Worm (Caenorhabditis elegans) whole organism, L1 larva: ENCODE data around the gene W02D7.8.

Experiments
- C16A3.4 ChIP-seq: fragments of 150-350 bp; optimal IDR thresholded peaks from 2 replicates; lab custom pipeline; 2014; ENCODE audit warnings: missing biosample characterization, missing genetic modification characterization
- C34B4.2 ChIP-seq: sonication (generic microtip); optimal IDR thresholded peaks from 2 replicates; lab custom pipeline; 2017; ENCODE audit warnings: mild to moderate bottlenecking, missing genetic modification characterization, missing compliant biosample characterization
- Y116A8C.19 ChIP-seq: sonication (generic microtip); optimal IDR thresholded peaks from 2 replicates; lab custom pipeline; 2016; ENCODE audit warnings: missing compliant biosample characterization, missing genetic modification characterization, borderline replicate concordance
- aha-1 ChIP-seq: fragments of 150-350 bp; optimal IDR thresholded peaks from 2 replicates; lab custom pipeline; 2014; ENCODE audit warnings: missing biosample characterization, missing genetic modification characterization
- alr-1 ChIP-seq: fragments of 200-800 bp; sonication (Bioruptor generic); optimal IDR thresholded peaks from 2 replicates; lab custom pipeline; 2018; ENCODE audit warnings: borderline replicate concordance, mild to moderate bottlenecking, missing genetic modification characterization, missing compliant biosample characterization
- aly-2 ChIP-seq: fragments of 150-350 bp; optimal IDR thresholded peaks from 2 replicates; lab custom pipeline; 2014; ENCODE audit warnings: missing biosample characterization, missing genetic modification characterization
- ama-1 ChIP-seq: fragments of 150-350 bp; optimal IDR thresholded peaks from 2 replicates; lab custom pipeline; 2014
- blmp-1 ChIP-seq: fragments of 150-350 bp; optimal IDR thresholded peaks from 2 replicates; lab custom pipeline; 2014; ENCODE audit warnings: missing biosample characterization, missing genetic modification characterization
- ceh-63 ChIP-seq: fragments of 200-800 bp; sonication (Bioruptor generic); optimal IDR thresholded peaks from 2 replicates; lab custom pipeline; 2018; ENCODE audit warnings: mild to moderate bottlenecking, missing genetic modification characterization, missing compliant biosample characterization
- ceh-82 ChIP-seq, 3 experiments: fragments of 150-350 bp in 1 of 3; sonication (generic microtip) in 2 of 3; optimal IDR thresholded peaks; 2 replicates each; lab custom pipeline; 2014 to 2017; ENCODE audit warnings: missing biosample characterization in 3 of 3, missing genetic modification characterization in 3 of 3
- ceh-90 ChIP-seq: sonication (generic microtip); optimal IDR thresholded peaks from 2 replicates; lab custom pipeline; 2016; ENCODE audit warnings: missing genetic modification characterization, missing compliant biosample characterization
- dsc-1 ChIP-seq: sonication (generic microtip); optimal IDR thresholded peaks from 2 replicates; lab custom pipeline; 2016; ENCODE audit warnings: mild to moderate bottlenecking, missing genetic modification characterization, missing compliant biosample characterization
- efl-1 ChIP-seq, 4 experiments: fragments of 150-350 bp; optimal IDR thresholded peaks in 3 of 4; peaks in 1 of 4; 1 replicate in 1 of 4; 2 replicates in 3 of 4; lab custom pipeline; 2014; ENCODE audit warnings: missing biosample characterization in 2 of 4, missing genetic modification characterization in 2 of 4, missing genetic modification reagents in 2 of 4
- efl-3 ChIP-seq: fragments of 200-800 bp; sonication (Bioruptor generic); optimal IDR thresholded peaks from 2 replicates; lab custom pipeline; 2018; ENCODE audit warnings: mild to moderate bottlenecking, missing genetic modification characterization, missing compliant biosample characterization
- egl-13 ChIP-seq: sonication (generic microtip); optimal IDR thresholded peaks from 2 replicates; lab custom pipeline; 2016; ENCODE audit warnings: missing genotype, missing genetic modification reagents, missing genetic modification characterization, missing compliant biosample characterization
- egl-27 ChIP-seq, 2 experiments: fragments of 150-350 bp in 1 of 2; sonication (generic microtip); optimal IDR thresholded peaks; 3 replicates each; lab custom pipeline; 2017 to 2018; ENCODE audit warnings: missing biosample characterization in 2 of 2, missing genetic modification characterization in 2 of 2, missing genetic modification reagents in 2 of 2
- elt-2 ChIP-seq: sonication (generic microtip); optimal IDR thresholded peaks from 2 replicates; lab custom pipeline; 2016; ENCODE audit warnings: missing genetic modification characterization, mild to moderate bottlenecking, inconsistent platforms, missing compliant biosample characterization, missing genetic modification reagents
- ets-5 ChIP-seq: fragments of 200-800 bp; sonication (Bioruptor generic); IDR thresholded peaks from 2 replicates; pipeline ENCODE4 v1.3.6; 2022; ENCODE audit warnings: missing genetic modification characterization, missing compliant biosample characterization
- fkh-10 ChIP-seq: sonication (generic microtip); optimal IDR thresholded peaks from 2 replicates; lab custom pipeline; 2017; ENCODE audit warnings: missing biosample characterization, missing genetic modification reagents, missing genetic modification characterization
- fkh-8 ChIP-seq: sonication (generic microtip); optimal IDR thresholded peaks from 2 replicates; lab custom pipeline; 2016; ENCODE audit warnings: mild to moderate bottlenecking, missing genetic modification characterization, missing compliant biosample characterization
- fos-1 ChIP-seq: fragments of 150-350 bp; optimal IDR thresholded peaks from 2 replicates; lab custom pipeline; 2014; ENCODE audit warnings: missing biosample characterization, missing genetic modification characterization
- grh-1 ChIP-seq: fragments of 200-800 bp; sonication (Bioruptor generic); IDR thresholded peaks from 2 replicates; pipeline ENCODE4 v1.3.6; 2022; ENCODE audit warnings: missing genetic modification reagents, missing genetic modification characterization, missing compliant biosample characterization
- irx-1 ChIP-seq: sonication (generic microtip); optimal IDR thresholded peaks from 2 replicates; lab custom pipeline; 2016; ENCODE audit warnings: missing genetic modification characterization, missing compliant biosample characterization
- jun-1 ChIP-seq: fragments of 150-350 bp; optimal IDR thresholded peaks from 2 replicates; lab custom pipeline; 2014; ENCODE audit warnings: missing biosample characterization, missing genetic modification reagents, missing genetic modification characterization
- lin-13 ChIP-seq: fragments of 150-350 bp; optimal IDR thresholded peaks from 2 replicates; lab custom pipeline; 2014; ENCODE audit warnings: missing biosample characterization, missing genetic modification reagents, missing genetic modification characterization
- lin-15B ChIP-seq: fragments of 150-350 bp; sonication (generic microtip); optimal IDR thresholded peaks from 3 replicates; lab custom pipeline; 2014; ENCODE audit warnings: missing biosample characterization, missing genetic modification characterization
- lin-35 ChIP-seq, 2 experiments: fragments of 150-350 bp; optimal IDR thresholded peaks; 2 replicates each; lab custom pipeline; 2014; ENCODE audit warnings: missing biosample characterization in 2 of 2, missing genetic modification characterization in 2 of 2, missing genetic modification reagents in 2 of 2
- lin-39 ChIP-seq: fragments of 150-350 bp; optimal IDR thresholded peaks from 2 replicates; lab custom pipeline; 2014; ENCODE audit warnings: missing biosample characterization, missing genetic modification reagents, missing genetic modification characterization
- lsy-2 ChIP-seq, 2 experiments: fragments of 150-350 bp; optimal IDR thresholded peaks; 2 replicates each; lab custom pipeline; 2014; ENCODE audit warnings: missing biosample characterization in 2 of 2, missing genetic modification characterization in 2 of 2
- mab-9 ChIP-seq: fragments of 200-800 bp; sonication (Bioruptor generic); IDR thresholded peaks from 2 replicates; pipeline ENCODE4 v1.3.6; 2022; ENCODE audit warnings: missing genetic modification reagents, missing genetic modification characterization, missing compliant biosample characterization
- mef-2 ChIP-seq: fragments of 150-350 bp; optimal IDR thresholded peaks from 2 replicates; lab custom pipeline; 2014; ENCODE audit warnings: missing biosample characterization, missing genetic modification characterization
- nhr-11 ChIP-seq: fragments of 150-350 bp; optimal IDR thresholded peaks from 2 replicates; lab custom pipeline; 2014; ENCODE audit warnings: missing biosample characterization, missing genetic modification characterization
- nhr-19 ChIP-seq: fragments of 200-800 bp; sonication (Bioruptor generic); conservative IDR thresholded peaks from 2 replicates; pipeline ENCODE4 v1.3.6; 2022; ENCODE audit warnings: missing genetic modification characterization, missing compliant biosample characterization
- nhr-237 ChIP-seq: fragments of 150-350 bp; optimal IDR thresholded peaks from 2 replicates; lab custom pipeline; 2014; ENCODE audit warnings: missing biosample characterization, missing genetic modification characterization
- nhr-28 ChIP-seq: fragments of 150-350 bp; optimal IDR thresholded peaks from 2 replicates; lab custom pipeline; 2014; ENCODE audit warnings: missing biosample characterization, missing genetic modification characterization
- nhr-71 ChIP-seq: sonication (generic microtip); optimal IDR thresholded peaks from 2 replicates; lab custom pipeline; 2016; ENCODE audit warnings: mild to moderate bottlenecking, missing genetic modification characterization, moderate library complexity, missing compliant biosample characterization
- nhr-85 ChIP-seq: sonication (generic microtip); peaks from one replicate; lab custom pipeline; 2016; ENCODE audit warnings: missing genetic modification characterization, inconsistent platforms, missing compliant biosample characterization
- pag-3 ChIP-seq: sonication (generic microtip); optimal IDR thresholded peaks from 2 replicates; lab custom pipeline; 2017; ENCODE audit warnings: missing genetic modification characterization, mild to moderate bottlenecking, missing compliant biosample characterization, antibody characterized with exemption, borderline replicate concordance; ENCODE audit not compliant: insufficient read depth
- pax-3 ChIP-seq: fragments of 200-800 bp; sonication (Bioruptor generic); optimal IDR thresholded peaks from 2 replicates; lab custom pipeline; 2018; ENCODE audit warnings: mild to moderate bottlenecking, missing genetic modification characterization, moderate library complexity, missing compliant biosample characterization
- rnt-1 ChIP-seq: sonication (generic microtip); optimal IDR thresholded peaks from 2 replicates; lab custom pipeline; 2016; ENCODE audit warnings: mild to moderate bottlenecking, missing genetic modification characterization, moderate library complexity, missing compliant biosample characterization
- snu-23 ChIP-seq: sonication (generic microtip); optimal IDR thresholded peaks from 2 replicates; lab custom pipeline; 2016; ENCODE audit warnings: missing genetic modification characterization, missing compliant biosample characterization
- tbx-2 ChIP-seq: sonication (generic microtip); optimal IDR thresholded peaks from 2 replicates; lab custom pipeline; 2016; ENCODE audit warnings: missing genetic modification characterization, missing compliant biosample characterization
- tlp-1 ChIP-seq: fragments of 150-350 bp; optimal IDR thresholded peaks from 2 replicates; lab custom pipeline; 2014; ENCODE audit warnings: missing biosample characterization, missing genetic modification characterization
- unc-130 ChIP-seq: fragments of 150-350 bp; optimal IDR thresholded peaks from 2 replicates; lab custom pipeline; 2017; ENCODE audit warnings: missing biosample characterization, missing genetic modification characterization, inconsistent platforms
- unc-98 ChIP-seq: fragments of 200-800 bp; sonication (Bioruptor generic); IDR thresholded peaks from 2 replicates; pipeline ENCODE4 v1.3.6; 2022; ENCODE audit warnings: missing genetic modification characterization, missing compliant biosample characterization
- zip-4 ChIP-seq: fragments of 200-800 bp; sonication (Bioruptor generic); optimal IDR thresholded peaks from 2 replicates; lab custom pipeline; 2018; ENCODE audit warnings: mild to moderate bottlenecking, missing genetic modification characterization, moderate library complexity, missing compliant biosample characterization
- ztf-11 ChIP-seq, 2 experiments: sonication (generic microtip); optimal IDR thresholded peaks; 2 replicates each; lab custom pipeline; 2016 to 2017; ENCODE audit warnings: missing genetic modification characterization in 2 of 2, missing biosample characterization in 1 of 2, missing compliant biosample characterization in 1 of 2
- ztf-4 ChIP-seq: fragments of 150-350 bp; optimal IDR thresholded peaks from 2 replicates; lab custom pipeline; 2014; ENCODE audit warnings: missing biosample characterization, missing genetic modification characterization

W02D7.8 gene

ce11 chrV:8348959-8349389 is 42.7 kb upstream of the W02D7.8 start (continued):
- peak; percentile 25 for TF ChIP-seq fkh-10 (GFP tag; lab: Kevin White, UChicago)
- TF ChIP-seq mef-2 (tag; lab: Kevin White, UChicago): no peak
- peak; percentile 69 for TF ChIP-seq zip-4 (GFP tag; lab: Kevin White, UChicago)
- peak; percentile 97 for TF ChIP-seq rnt-1 (tag; lab: Kevin White, UChicago)
- peak; percentile 81 for TF ChIP-seq lin-39 (tag; lab: Kevin White, UChicago)
- TF ChIP-seq C16A3.4: peak; percentile 39
- TF ChIP-seq egl-27 (tag; optimal IDR thresholded peaks at IDR 0.05; lab: Kevin White, UChicago): no peak
- TF ChIP-seq tlp-1: no peak
- TF ChIP-seq pag-3 (tag; lab: Kevin White, UChicago): no peak
- TF ChIP-seq fkh-8: peak; percentile 38
- TF ChIP-seq fos-1 (tag; lab: Kevin White, UChicago): peak; percentile 75
- no peak for TF ChIP-seq ceh-63 (GFP tag; lab: Kevin White, UChicago)
- TF ChIP-seq alr-1 (tag; lab: Kevin White, UChicago): no peak
- TF ChIP-seq jun-1 (tag; lab: Kevin White, UChicago): peak; percentile 55
- peak; percentile 46 for TF ChIP-seq lin-15B (tag; lab: Kevin White, UChicago)
- peak; percentile 80 for TF ChIP-seq irx-1 (tag; lab: Kevin White, UChicago)
- peak; percentile 56 to 79 for TF ChIP-seq lin-35 (GFP tag; optimal IDR thresholded peaks at IDR 0.05; lab: Kevin White, UChicago)
- TF ChIP-seq lin-13: peak; percentile 59
- TF ChIP-seq blmp-1 (tag; lab: Kevin White, UChicago): peak; percentile 26
- peak; percentile 85 to 86 (median 85) for TF ChIP-seq ceh-82 (tag; optimal IDR thresholded peaks at IDR 0.05; lab: Kevin White, UChicago)
- peak in 1 of 2 experiments; percentile 69 for TF ChIP-seq ztf-11 (tag; optimal IDR thresholded peaks at IDR 0.05; lab: Kevin White, UChicago)
- peak; percentile 93 for TF ChIP-seq dsc-1 (tag; lab: Kevin White, UChicago)
- no peak for TF ChIP-seq nhr-28
- TF ChIP-seq mab-9 (GFP tag; lab: Robert Waterston, UW): peak; percentile 74
- TF ChIP-seq snu-23: peak; percentile 95
- peak; percentile 59 to 84 for TF ChIP-seq lsy-2 (tag; optimal IDR thresholded peaks at IDR 0.05; lab: Kevin White, UChicago)
- peak; percentile 96 for TF ChIP-seq ama-1
- peak; percentile 84 for TF ChIP-seq grh-1
- TF ChIP-seq Y116A8C.19 (tag; lab: Kevin White, UChicago): no peak
- no peak for TF ChIP-seq unc-98
- peak; percentile 95 for TF ChIP-seq nhr-19 (GFP tag; lab: Robert Waterston, UW)

- no peak for TF ChIP-seq nhr-71 (tag; lab: Kevin White, UChicago)
- no peak for TF ChIP-seq mef-2 (tag; lab: Kevin White, UChicago)
These were observed 39.2 kb upstream of the W02D7.8 start, which contains the start of gene C08D8.1 for ce11 chrV:8345436-8345835. C08D8.1 (plus strand) TSS chrV:8345759.

- TF ChIP-seq efl-1 (optimal IDR thresholded peaks at IDR 0.05; lab: Kevin White, UChicago) (no peak), efl-1 (GFP tag; optimal IDR thresholded peaks at IDR 0.05 in 1 of 2; lab: Kevin White, UChicago) (no peak), lsy-2 (tag; optimal IDR thresholded peaks at IDR 0.05; lab: Kevin White, UChicago) (no peak), nhr-85 (tag; lab: Kevin White, UChicago) (no peak), zip-4 (GFP tag; lab: Kevin White, UChicago) (no peak), nhr-237 (tag; lab: Kevin White, UChicago) (no peak), egl-13 (tag; lab: Kevin White, UChicago) (peak; percentile 65), ceh-90 (tag; lab: Kevin White, UChicago) (no peak), tbx-2 (no peak), ceh-63 (GFP tag; lab: Kevin White, UChicago) (no peak), elt-2 (tag; lab: Kevin White, UChicago) (no peak), efl-3 (GFP tag; lab: Kevin White, UChicago) (no peak), dsc-1 (tag; lab: Kevin White, UChicago) (peak; percentile 95), lin-39 (tag; lab: Kevin White, UChicago) (no peak), nhr-11 (tag; lab: Kevin White, UChicago) (no peak), aha-1 (no peak), pax-3 (tag; lab: Kevin White, UChicago) (peak; percentile 58), nhr-71 (tag; lab: Kevin White, UChicago) (no peak), C34B4.2 (tag; lab: Kevin White, UChicago) (no peak), mef-2 (tag; lab: Kevin White, UChicago) (no peak), ztf-4 (tag; lab: Kevin White, UChicago) (no peak), fkh-8 (peak; percentile 38), aly-2 (tag; lab: Kevin White, UChicago) (no peak), lin-35 (GFP tag; optimal IDR thresholded peaks at IDR 0.05; lab: Kevin White, UChicago) (no peak), ets-5 (GFP tag; lab: Robert Waterston, UW) (no peak), unc-130 (tag; lab: Kevin White, UChicago) (no peak), snu-23 (no peak), fkh-10 (GFP tag; lab: Kevin White, UChicago) (no peak), ceh-82 (tag; optimal IDR thresholded peaks at IDR 0.05; lab: Kevin White, UChicago) (no peak)
These were observed 36.1 kb upstream of the W02D7.8 start for ce11 chrV:8342416-8342815.
